Worm (Caenorhabditis elegans): ENCODE data around the gene pigw-1.

ce11 chrII:2853767-2854166 lies 30.9 kb downstream of the pigw-1 start:
- TF ChIP-seq ama-1 (optimal IDR thresholded peaks at IDR 0.05) = no peak
- no peak for TF ChIP-seq tbx-11 (GFP tag; IDR thresholded peaks at IDR 0.05)
- TF ChIP-seq hmbx-1 (tag; optimal IDR thresholded peaks at IDR 0.05) = no peak

All from whole organism, early embryonic.